Fruit fly (Drosophila melanogaster): ENCODE results near the gene NimC4.

dm6 chr2L:14021646-14022129, 25.7 kb upstream of the NimC4 start:
- TF ChIP-seq psq (optimal IDR thresholded peaks at IDR 0.05) (no peak), Myc (optimal IDR thresholded peaks at IDR 0.05) (no peak), ttk (optimal IDR thresholded peaks at IDR 0.05) (no peak)

Measured in Kc167 (cell line).